Fruit fly (Drosophila melanogaster): ENCODE data around the gene CD98hc.

CD98hc gene

dm6 chr3R:8009080-8009620 lies 30.9 kb upstream of the CD98hc start, which contains the start of the genes CG11052 and CG3223 (continued):
- TF ChIP-seq luna (GFP tag; optimal IDR thresholded peaks at IDR 0.05) (no peak), Fer3 (tag; optimal IDR thresholded peaks at IDR 0.05) (no peak), dati (GFP tag; IDR thresholded peaks at IDR 0.05) (no peak), jigr1 (GFP tag; IDR thresholded peaks at IDR 0.05) (no peak), CkIIα-i1 (GFP tag; IDR thresholded peaks at IDR 0.05) (no peak), her (GFP tag; optimal IDR thresholded peaks at IDR 0.05) (peak; percentile 29), zf30C (GFP tag; optimal IDR thresholded peaks at IDR 0.05) (no peak), CG7745 (tag; optimal IDR thresholded peaks at IDR 0.05) (no peak), CG5245 (GFP tag; optimal IDR thresholded peaks at IDR 0.05) (no peak), Poxn (GFP tag; IDR thresholded peaks at IDR 0.05) (no peak), cwo (GFP tag; optimal IDR thresholded peaks at IDR 0.05) (no peak), emc (GFP tag; optimal IDR thresholded peaks at IDR 0.05) (no peak), CG6854 (GFP tag; optimal IDR thresholded peaks at IDR 0.05) (no peak), Dip2 (GFP tag; IDR thresholded peaks at IDR 0.05) (no peak), Fer1 (GFP tag; optimal IDR thresholded peaks at IDR 0.05) (peak; percentile 44), CG14441 (GFP tag; IDR thresholded peaks at IDR 0.05) (no peak), tup (GFP tag; optimal IDR thresholded peaks at IDR 0.05) (no peak), lmd (GFP tag; IDR thresholded peaks at IDR 0.05) (no peak), CG13424 (tag; optimal IDR thresholded peaks at IDR 0.05) (peak; percentile 44), CG12104 (GFP tag; optimal IDR thresholded peaks at IDR 0.05) (no peak), caup (GFP tag; optimal IDR thresholded peaks at IDR 0.05; ENCODE audit: severe bottlenecking) (no peak), Mad (GFP tag; optimal IDR thresholded peaks at IDR 0.05) (no peak), Lpt (GFP tag; optimal IDR thresholded peaks at IDR 0.05) (no peak), CG2678 (tag; optimal IDR thresholded peaks at IDR 0.05) (no peak)

- TF ChIP-seq Ets65A (GFP tag) (no peak), ac (GFP tag; optimal IDR thresholded peaks at IDR 0.05) (no peak), CG12219 (GFP tag; optimal IDR thresholded peaks at IDR 0.05) (no peak), pan (optimal IDR thresholded peaks at IDR 0.05) (no peak), pan (GFP tag; optimal IDR thresholded peaks at IDR 0.05 in 1 of 2, IDR thresholded peaks at IDR 0.05 in 1 of 2) (no peak), ERR (GFP tag; optimal IDR thresholded peaks at IDR 0.05) (no peak), chm (GFP tag; IDR thresholded peaks at IDR 0.05) (no peak), YL-1 (GFP tag; optimal IDR thresholded peaks at IDR 0.05) (peak; percentile 12), CG1529 (GFP tag; optimal IDR thresholded peaks at IDR 0.05) (no peak), CG16813 (GFP tag; IDR thresholded peaks at IDR 0.05; ENCODE audit: partially characterized antibody) (no peak), CG9817 (tag; optimal IDR thresholded peaks at IDR 0.05) (no peak), Fer1 (GFP tag; optimal IDR thresholded peaks at IDR 0.05) (no peak), exex (tag; optimal IDR thresholded peaks at IDR 0.05) (no peak), CG3995 (GFP tag; optimal IDR thresholded peaks at IDR 0.05) (peak; percentile 88), dpn (GFP tag; optimal IDR thresholded peaks at IDR 0.05) (no peak), B-H1 (GFP tag; IDR thresholded peaks at IDR 0.05) (no peak), CG17385 (GFP tag; optimal IDR thresholded peaks at IDR 0.05) (no peak), tin (GFP tag; optimal IDR thresholded peaks at IDR 0.05) (no peak), CG10267 (tag; optimal IDR thresholded peaks at IDR 0.05) (no peak), dmrt11E (tag; optimal IDR thresholded peaks at IDR 0.05) (no peak), crol (GFP tag; IDR thresholded peaks at IDR 0.05) (no peak), ATbp (GFP tag; optimal IDR thresholded peaks at IDR 0.05) (no peak), CG8388 (GFP tag; optimal IDR thresholded peaks at IDR 0.05) (no peak), Blimp-1 (GFP tag; optimal IDR thresholded peaks at IDR 0.05) (no peak), Ptx1 (GFP tag; IDR thresholded peaks at IDR 0.05) (no peak), Sry-δ (GFP tag; optimal IDR thresholded peaks at IDR 0.05) (no peak), lab (GFP tag; optimal IDR thresholded peaks at IDR 0.05) (no peak), Lpt (GFP tag; optimal IDR thresholded peaks at IDR 0.05) (no peak)
These were observed 29.5 kb upstream of the CD98hc start, which contains the start of gene CG2767 for dm6 chr3R:8007595-8008255. CG2767 (minus strand) TSS chr3R:8008110.
